Fruit fly (Drosophila melanogaster) whole organism, prepupa: ENCODE data around the gene CG13837.

Experiments used
- Blimp-1 ChIP-seq: fragments of 200-800 bp; sonication (Bioruptor generic); optimal IDR thresholded peaks from 3 replicates; lab custom pipeline; 2017; ENCODE audit warnings: missing biosample characterization, missing genetic modification characterization, mild to moderate bottlenecking, moderate library complexity, missing genetic modification reagents
- CG11294 ChIP-seq: fragments of 200-800 bp; sonication (Bioruptor generic); IDR thresholded peaks from 2 replicates; pipeline ENCODE4 v1.3.6; 2022; ENCODE audit warnings: missing biosample characterization, missing genetic modification characterization
- CG11902 ChIP-seq: fragments of 200-800 bp; sonication (Bioruptor generic); optimal IDR thresholded peaks from 3 replicates; lab custom pipeline; 2016; ENCODE audit warnings: missing biosample characterization, missing genetic modification characterization
- CG15336 ChIP-seq: fragments of 200-800 bp; sonication (Bioruptor generic); IDR thresholded peaks from 2 replicates; pipeline ENCODE4 v1.3.6; 2022; ENCODE audit warnings: missing biosample characterization, missing genetic modification characterization
- CG1621 ChIP-seq: fragments of 200-800 bp; sonication (Bioruptor generic); optimal IDR thresholded peaks from 3 replicates; lab custom pipeline; 2018; ENCODE audit warnings: missing biosample characterization, mild to moderate bottlenecking, missing genetic modification characterization
- CG3032 ChIP-seq: fragments of 200-800 bp; optimal IDR thresholded peaks from 2 replicates; lab custom pipeline; 2019; ENCODE audit warnings: missing biosample characterization, mild to moderate bottlenecking, missing genetic modification characterization, moderate library complexity
- CG31627 ChIP-seq: fragments of 200-800 bp; sonication (Bioruptor generic); optimal IDR thresholded peaks from 3 replicates; lab custom pipeline; 2016; ENCODE audit warnings: missing biosample characterization, missing genetic modification characterization
- CG32006 ChIP-seq: fragments of 200-800 bp; sonication (Bioruptor generic); optimal IDR thresholded peaks from 3 replicates; lab custom pipeline; 2017; ENCODE audit warnings: missing biosample characterization, mild to moderate bottlenecking, missing genetic modification characterization
- CG34406 ChIP-seq: fragments of 200-800 bp; sonication (Bioruptor generic); optimal IDR thresholded peaks from 3 replicates; lab custom pipeline; 2016; ENCODE audit warnings: missing biosample characterization, missing genetic modification characterization
- CG3919 ChIP-seq: fragments of 200-800 bp; sonication (Bioruptor generic); optimal IDR thresholded peaks from 3 replicates; lab custom pipeline; 2016; ENCODE audit warnings: missing biosample characterization, missing genetic modification characterization
- CG6163 ChIP-seq: fragments of 200-800 bp; sonication (Bioruptor generic); IDR thresholded peaks from 3 replicates; pipeline ENCODE4 v1.3.6; 2022; ENCODE audit warnings: missing biosample characterization, missing genetic modification characterization
- CG6854 ChIP-seq: fragments of 200-800 bp; sonication (Bioruptor generic); optimal IDR thresholded peaks from 2 replicates; lab custom pipeline; 2017; ENCODE audit warnings: missing biosample characterization, mild to moderate bottlenecking, missing genetic modification characterization
- CG8119 ChIP-seq: fragments of 200-800 bp; sonication (Bioruptor generic); IDR thresholded peaks from 3 replicates; pipeline ENCODE4 v1.3.6; 2022; ENCODE audit warnings: missing biosample characterization, missing genetic modification characterization
- CG8319 ChIP-seq: fragments of 200-800 bp; sonication (Bioruptor generic); optimal IDR thresholded peaks from 3 replicates; lab custom pipeline; 2016; ENCODE audit warnings: missing biosample characterization, missing genetic modification characterization
- CG8632 ChIP-seq: fragments of 200-800 bp; sonication (Bioruptor generic); optimal IDR thresholded peaks from 3 replicates; lab custom pipeline; 2016; ENCODE audit warnings: missing biosample characterization, missing genetic modification characterization
- CG9139 ChIP-seq: fragments of 200-800 bp; sonication (Bioruptor generic); optimal IDR thresholded peaks from 3 replicates; lab custom pipeline; 2017; ENCODE audit warnings: missing biosample characterization, mild to moderate bottlenecking, missing genetic modification characterization
- Eip75B ChIP-seq: fragments of 200-800 bp; sonication (Bioruptor generic); optimal IDR thresholded peaks from 3 replicates; lab custom pipeline; 2016; ENCODE audit warnings: missing biosample characterization, missing genetic modification characterization
- Eip78C ChIP-seq: fragments of 200-800 bp; sonication (Bioruptor generic); peaks from one replicate; lab custom pipeline; 2016; ENCODE audit warnings: missing biosample characterization, missing genetic modification characterization
- Hr38 ChIP-seq: sonication (Bioruptor generic); optimal IDR thresholded peaks from 2 replicates; lab custom pipeline; 2016; ENCODE audit warnings: missing biosample characterization, missing genetic modification characterization
- Hr39 ChIP-seq: fragments of 200-800 bp; sonication (Bioruptor generic); optimal IDR thresholded peaks from 2 replicates; lab custom pipeline; 2016; ENCODE audit warnings: missing biosample characterization, missing genetic modification characterization
- Lpt ChIP-seq: fragments of 200-800 bp; sonication (Bioruptor generic); optimal IDR thresholded peaks from 3 replicates; lab custom pipeline; 2016; ENCODE audit warnings: missing biosample characterization, missing genetic modification characterization
- Smox ChIP-seq: fragments of 200-800 bp; sonication (Bioruptor generic); optimal IDR thresholded peaks from 3 replicates; lab custom pipeline; 2016; ENCODE audit warnings: missing biosample characterization, missing genetic modification characterization
- Sox15 ChIP-seq: fragments of 200-800 bp; sonication (Bioruptor generic); optimal IDR thresholded peaks from 3 replicates; lab custom pipeline; 2016; ENCODE audit warnings: missing biosample characterization, missing genetic modification characterization
- achi ChIP-seq: fragments of 200-800 bp; sonication (Bioruptor generic); optimal IDR thresholded peaks from 3 replicates; lab custom pipeline; 2016; ENCODE audit warnings: missing biosample characterization, missing genetic modification characterization
- acj6 ChIP-seq: fragments of 200-800 bp; sonication (Bioruptor generic); optimal IDR thresholded peaks from 3 replicates; lab custom pipeline; 2016; ENCODE audit warnings: missing biosample characterization, missing genetic modification characterization
- cyc ChIP-seq: fragments of 200-800 bp; sonication (Bioruptor generic); optimal IDR thresholded peaks from 3 replicates; lab custom pipeline; 2016; ENCODE audit warnings: missing biosample characterization, missing genetic modification characterization
- dac ChIP-seq: fragments of 200-800 bp; sonication (Bioruptor generic); optimal IDR thresholded peaks from 2 replicates; lab custom pipeline; 2017; ENCODE audit warnings: missing biosample characterization, mild to moderate bottlenecking, missing genetic modification characterization
- eg ChIP-seq: fragments of 200-800 bp; sonication (Bioruptor generic); IDR thresholded peaks from 3 replicates; pipeline ENCODE4 v1.3.6; 2022; ENCODE audit warnings: missing biosample characterization, missing genetic modification characterization
- esn ChIP-seq: fragments of 200-800 bp; sonication (Bioruptor generic); optimal IDR thresholded peaks from 2 replicates; lab custom pipeline; 2016; ENCODE audit warnings: missing biosample characterization, mild to moderate bottlenecking, missing genetic modification characterization, moderate library complexity
- fd59A ChIP-seq: fragments of 200-800 bp; sonication (Bioruptor generic); optimal IDR thresholded peaks from 2 replicates; lab custom pipeline; 2017; ENCODE audit warnings: missing biosample characterization, mild to moderate bottlenecking, missing genetic modification characterization, missing genetic modification reagents
- fkh ChIP-seq: fragments of 200-800 bp; sonication (Bioruptor generic); optimal IDR thresholded peaks from 3 replicates; lab custom pipeline; 2017; ENCODE audit warnings: missing biosample characterization, mild to moderate bottlenecking, missing genetic modification characterization, moderate library complexity
- lz ChIP-seq: fragments of 200-800 bp; sonication (Bioruptor generic); optimal IDR thresholded peaks from 3 replicates; lab custom pipeline; 2016; ENCODE audit warnings: missing biosample characterization, missing genetic modification characterization
- net ChIP-seq: fragments of 200-800 bp; sonication (Bioruptor generic); optimal IDR thresholded peaks from 3 replicates; lab custom pipeline; 2016; ENCODE audit warnings: missing biosample characterization, missing genetic modification characterization
- spab ChIP-seq: fragments of 200-800 bp; sonication (Bioruptor generic); optimal IDR thresholded peaks from 2 replicates; lab custom pipeline; 2017; ENCODE audit warnings: missing biosample characterization, mild to moderate bottlenecking, missing genetic modification characterization, missing genetic modification reagents
- svp ChIP-seq: fragments of 200-800 bp; sonication (Bioruptor generic); peaks from one replicate; lab custom pipeline; 2016; ENCODE audit warnings: missing biosample characterization, missing genetic modification characterization

CG13837 gene

DNA sequence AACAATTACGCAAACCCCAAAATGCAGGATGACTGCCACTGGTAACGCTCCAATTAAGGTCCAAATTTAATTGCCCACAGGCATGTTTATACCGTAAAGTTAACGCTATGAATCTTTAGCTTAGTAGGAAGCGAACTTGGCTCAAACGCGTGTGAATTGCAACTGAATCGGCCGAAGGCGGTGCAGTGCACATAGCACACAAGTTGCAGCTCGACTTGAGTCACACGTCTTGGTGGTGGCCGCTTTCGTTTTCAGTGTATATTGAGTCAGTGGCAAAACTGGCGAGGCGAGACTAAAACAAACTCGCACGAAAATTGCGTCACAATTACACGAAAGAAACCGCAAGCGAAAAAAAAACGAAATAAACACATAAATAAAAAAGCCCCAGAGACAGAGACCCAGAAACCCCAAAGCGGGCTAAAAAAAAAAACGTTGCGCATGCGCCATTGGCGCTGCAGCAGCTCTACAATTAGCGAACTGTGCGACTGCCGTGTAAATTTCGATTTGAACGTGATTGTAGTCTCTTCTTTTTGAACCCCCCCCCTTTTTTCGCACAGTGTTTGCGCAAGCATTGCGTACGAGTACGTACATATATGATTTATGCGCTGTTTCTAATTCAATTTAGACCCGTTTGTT, 34.2 kb upstream of the CG13837 start (continued):
- TF ChIP-seq lz (GFP tag; lab: Kevin White, UChicago) (no peak), Sox15 (GFP tag; lab: Kevin White, UChicago) (no peak), fkh (GFP tag; lab: Kevin White, UChicago) (no peak), achi (peak; percentile 17), eg (GFP tag; lab: Robert Waterston, UW) (peak; percentile 79), Lpt (GFP tag; lab: Kevin White, UChicago) (peak; percentile 43), CG6854 (no peak), CG31627 (GFP tag; lab: Kevin White, UChicago) (no peak)

DNA sequence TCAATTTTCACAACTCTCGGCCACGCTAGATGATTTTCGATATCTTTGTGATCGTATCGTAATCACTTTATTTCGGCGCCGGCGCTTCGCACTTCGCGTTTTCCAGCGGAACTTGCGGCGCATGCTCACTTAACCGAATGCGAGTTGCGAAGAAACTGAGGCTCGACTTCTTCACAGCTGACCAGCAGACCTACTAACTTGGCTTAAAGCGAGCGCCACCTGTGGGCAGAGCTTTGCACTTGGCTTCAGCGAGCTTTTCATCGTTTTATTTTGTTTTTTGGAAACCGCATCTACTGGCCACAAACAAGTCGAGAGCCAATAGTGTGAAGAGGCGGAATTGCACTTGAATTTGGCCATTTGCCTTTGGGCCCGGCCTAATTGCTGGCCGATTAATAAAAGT, 33.4 kb upstream of the CG13837 start, which contains the start of gene CG34375:
Gene CG34375, minus strand, starts transcription at position 157 of the 400 bp plus-strand sequence.
- TF ChIP-seq CG3919 (GFP tag; lab: Kevin White, UChicago) = no peak
- no peak for TF ChIP-seq lz (GFP tag; lab: Kevin White, UChicago)
- no peak for TF ChIP-seq spab (GFP tag; lab: Kevin White, UChicago)
- TF ChIP-seq fd59A (GFP tag; lab: Kevin White, UChicago) = no peak
- no peak for TF ChIP-seq CG3032 (tag; lab: Kevin White, UChicago)
- TF ChIP-seq Hr38 = no peak
- peak; percentile 62; the same call in 2 of the 3 replicates for TF ChIP-seq eg (GFP tag; lab: Robert Waterston, UW)
- peak; percentile 73 for TF ChIP-seq Eip78C (GFP tag; lab: Kevin White, UChicago)
- no peak for TF ChIP-seq acj6 (GFP tag; lab: Kevin White, UChicago)
- no peak for TF ChIP-seq dac (GFP tag; lab: Kevin White, UChicago)
- 0 out of 2 replicates have a peak, but pooled peaks have one; percentile 33 for TF ChIP-seq CG15336
- TF ChIP-seq Blimp-1 = no peak
- TF ChIP-seq net = no peak
- no peak for TF ChIP-seq CG8319 (GFP tag; lab: Kevin White, UChicago)
- TF ChIP-seq CG6163 (GFP tag; lab: Robert Waterston, UW) = peak; percentile 51; the same call in 2 of the 3 replicates
- no peak for TF ChIP-seq Hr39 (GFP tag; lab: Kevin White, UChicago)
- no peak for TF ChIP-seq CG31627 (GFP tag; lab: Kevin White, UChicago)
- peak; percentile 39; the same call in 1 of the 3 replicates for TF ChIP-seq CG8119 (GFP tag; lab: Robert Waterston, UW)
- no peak for TF ChIP-seq CG8632 (GFP tag; lab: Kevin White, UChicago)
- no peak for TF ChIP-seq cyc (GFP tag; lab: Kevin White, UChicago)
- TF ChIP-seq CG34406 (GFP tag; lab: Kevin White, UChicago) = no peak
- TF ChIP-seq CG11294 = no peak

DNA sequence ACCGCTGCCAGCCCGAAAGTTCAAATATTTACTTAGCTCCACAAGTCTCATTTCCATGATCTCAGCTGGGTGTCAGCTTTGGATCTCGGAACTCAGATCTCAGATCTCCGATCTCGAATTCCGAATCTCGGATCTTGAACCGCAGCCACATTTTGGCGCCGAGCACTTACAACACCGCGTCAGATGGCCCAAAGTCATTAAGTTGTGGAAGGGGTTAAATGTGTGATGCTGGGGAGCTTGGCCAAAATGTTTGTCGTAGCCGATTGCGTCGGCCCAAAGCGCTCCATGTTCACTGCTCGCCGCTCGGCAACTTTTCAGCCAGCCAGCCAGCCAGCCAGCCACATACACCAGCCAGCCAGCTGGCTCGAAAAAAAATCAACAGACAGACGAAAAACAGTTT, 31.8 kb upstream of the CG13837 start, which contains the start of gene CG6688:
Gene CG6688, plus strand, starts transcription at position 396 of the 400 bp plus-strand sequence.
- TF ChIP-seq Eip78C (GFP tag; lab: Kevin White, UChicago) (peak; percentile 4), CG15336 (no peak), achi (no peak), fkh (GFP tag; lab: Kevin White, UChicago) (peak; percentile 16)
- TF ChIP-seq, all 60 proteins: peak for 2

DNA sequence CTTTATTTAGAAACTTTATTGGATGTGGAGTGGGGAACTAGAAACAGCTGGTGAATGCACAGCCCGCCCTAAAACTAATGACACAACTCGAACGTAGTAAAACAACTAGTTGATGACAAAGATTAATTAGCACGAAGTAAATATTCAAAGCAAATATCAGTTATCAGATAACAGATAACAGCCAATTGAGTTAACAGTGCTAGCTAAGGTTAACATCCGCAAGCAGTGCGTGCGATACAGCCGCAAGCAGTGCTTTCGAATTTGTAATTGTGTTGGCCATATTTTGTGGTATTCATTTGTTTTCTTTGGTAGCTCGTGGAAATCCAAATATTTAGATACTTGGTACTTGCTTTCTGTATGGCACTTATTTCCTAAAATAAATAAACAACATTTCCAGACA, 30.3 kb upstream of the CG13837 start:
- peak; percentile 17 for TF ChIP-seq Eip78C (GFP tag; lab: Kevin White, UChicago)
- TF ChIP-seq CG9139 (GFP tag; lab: Kevin White, UChicago) = no peak
- TF ChIP-seq esn (GFP tag; lab: Kevin White, UChicago) = no peak
- TF ChIP-seq fkh (GFP tag; lab: Kevin White, UChicago) = peak; percentile 91

DNA sequence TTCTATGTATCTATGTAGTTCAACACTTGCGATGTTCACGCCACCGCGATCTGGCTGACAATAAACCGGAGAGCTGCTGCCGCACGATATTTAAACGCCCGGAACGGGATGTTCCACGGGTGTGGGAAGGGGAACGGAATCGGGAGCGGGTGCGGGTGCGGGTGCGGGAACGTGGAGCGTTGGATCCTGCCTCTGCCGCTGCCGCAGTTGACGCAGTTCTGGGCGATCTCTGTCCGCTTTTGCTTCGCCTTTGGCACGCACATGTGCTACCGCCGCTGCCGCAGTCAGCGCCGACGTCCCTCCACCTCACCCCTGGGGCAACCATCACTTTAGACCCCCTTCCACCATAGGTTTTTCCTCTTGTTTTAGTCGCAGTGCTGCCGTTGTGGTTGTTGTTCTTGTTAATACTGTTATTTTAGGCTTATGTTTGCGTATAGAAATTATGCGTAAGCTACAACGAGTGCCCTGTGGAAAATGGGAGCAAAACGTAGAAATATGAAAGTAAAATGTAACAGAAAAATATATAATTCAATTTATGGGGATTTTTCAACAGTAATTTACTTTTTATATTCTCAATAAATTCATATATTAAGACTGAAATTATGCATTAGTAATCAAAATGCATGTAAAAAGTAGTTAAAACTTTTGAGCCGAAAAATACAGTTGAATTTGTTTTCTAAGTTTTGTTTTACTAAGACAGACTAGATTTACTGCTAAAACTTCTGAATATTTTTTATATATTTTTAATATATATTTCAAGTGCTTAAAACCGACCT, 16.9 kb upstream of the CG13837 start, which contains the start of gene lmd:
Gene lmd, minus strand, starts transcription at position 62 of the 776 bp plus-strand sequence.
- TF ChIP-seq Eip75B (GFP tag; lab: Kevin White, UChicago) = no peak
- no peak for TF ChIP-seq CG8119 (GFP tag; lab: Robert Waterston, UW)
- TF ChIP-seq CG11294 = no peak
- TF ChIP-seq Hr38 = no peak
- TF ChIP-seq CG11902 (GFP tag; lab: Kevin White, UChicago) = no peak
- TF ChIP-seq CG32006 = no peak
- no peak for TF ChIP-seq svp (GFP tag; lab: Kevin White, UChicago)
- peak; percentile 46 for TF ChIP-seq Eip78C (GFP tag; lab: Kevin White, UChicago)
- TF ChIP-seq CG9139 (GFP tag; lab: Kevin White, UChicago) = no peak
- TF ChIP-seq CG1621 (tag; lab: Kevin White, UChicago) = peak; percentile 86
- no peak for TF ChIP-seq Smox (GFP tag; lab: Kevin White, UChicago)
- TF ChIP-seq, all 60 proteins: peak for 2
